Worm (Caenorhabditis elegans) whole organism, L2 larva: Measurements from ENCODE around the gene twk-26.

Experiments
- fos-1 ChIP-seq: fragments of 150-350 bp; optimal IDR thresholded peaks from 2 replicates; lab custom pipeline; 2014; ENCODE audit warnings: missing biosample characterization, missing genetic modification characterization
- nhr-77 ChIP-seq: fragments of 150-350 bp; optimal IDR thresholded peaks from 2 replicates; lab custom pipeline; 2014; ENCODE audit warnings: missing biosample characterization, missing genetic modification characterization
- snpc-4 ChIP-seq: fragments of 150-350 bp; optimal IDR thresholded peaks from 2 replicates; lab custom pipeline; 2014; ENCODE audit warnings: missing biosample characterization, missing genetic modification characterization
- zag-1 ChIP-seq: fragments of 150-350 bp; optimal IDR thresholded peaks from 2 replicates; lab custom pipeline; 2014; ENCODE audit warnings: missing biosample characterization, missing genetic modification characterization

ce11 chrX:3089894-3090414 lies 35.3 kb upstream of the twk-26 start:
- TF ChIP-seq fos-1: peak; percentile 86
- TF ChIP-seq snpc-4 (tag; lab: Kevin White, UChicago): no peak
- peak; percentile 10 for TF ChIP-seq zag-1
- TF ChIP-seq nhr-77: no peak
